Fruit fly (Drosophila melanogaster): ENCODE results near the gene tap.
A peak's percentile ranks its signal among the peaks of the same experiment; 100 is the strongest.

The tap gene

dm6 chr3L:17391132-17391531 is 31.6 kb downstream of the tap start:
- TF ChIP-seq foxo (GFP tag; optimal IDR thresholded peaks at IDR 0.05) (no peak), dmrt93B (GFP tag; optimal IDR thresholded peaks at IDR 0.05) (no peak), tai (GFP tag; optimal IDR thresholded peaks at IDR 0.05) (no peak), ey (GFP tag; optimal IDR thresholded peaks at IDR 0.05) (no peak), fru (GFP tag; optimal IDR thresholded peaks at IDR 0.05) (no peak)

- TF ChIP-seq Dif (GFP tag; optimal IDR thresholded peaks at IDR 0.05; ENCODE audit: partially characterized antibody), result no peak
- TF ChIP-seq Mio (GFP tag; optimal IDR thresholded peaks at IDR 0.05), result no peak
- no peak for TF ChIP-seq fru (GFP tag; optimal IDR thresholded peaks at IDR 0.05)
- TF ChIP-seq psq (GFP tag; optimal IDR thresholded peaks at IDR 0.05), result no peak
- no peak for TF ChIP-seq GATAd (GFP tag; optimal IDR thresholded peaks at IDR 0.05)
- no peak for TF ChIP-seq Sp1 (GFP tag; optimal IDR thresholded peaks at IDR 0.05)
- TF ChIP-seq pan (optimal IDR thresholded peaks at IDR 0.05), result no peak
- no peak for TF ChIP-seq Hr78 (GFP tag; optimal IDR thresholded peaks at IDR 0.05)
- TF ChIP-seq ey (GFP tag; optimal IDR thresholded peaks at IDR 0.05), result no peak
- no peak for TF ChIP-seq Dfd (GFP tag; optimal IDR thresholded peaks at IDR 0.05)
- TF ChIP-seq rgr (GFP tag; optimal IDR thresholded peaks at IDR 0.05), result no peak
- no peak for TF ChIP-seq CG32264 (GFP tag; optimal IDR thresholded peaks at IDR 0.05)
- TF ChIP-seq sage (GFP tag; optimal IDR thresholded peaks at IDR 0.05), result no peak
- TF ChIP-seq CG9705 (GFP tag; optimal IDR thresholded peaks at IDR 0.05), result no peak
- TF ChIP-seq dsf (GFP tag; optimal IDR thresholded peaks at IDR 0.05; ENCODE audit: borderline replicate concordance), result no peak
These were observed 32.9 kb downstream of the tap start for dm6 chr3L:17392412-17392811.

- TF ChIP-seq dmrt93B (GFP tag; optimal IDR thresholded peaks at IDR 0.05), result no peak
These were observed 33.6 kb downstream of the tap start for dm6 chr3L:17393098-17393497.

- TF ChIP-seq brk (GFP tag; optimal IDR thresholded peaks at IDR 0.05), result no peak
- no peak for TF ChIP-seq psq (GFP tag; optimal IDR thresholded peaks at IDR 0.05)
- no peak for TF ChIP-seq Sp1 (GFP tag; optimal IDR thresholded peaks at IDR 0.05)
- TF ChIP-seq HLH106 (tag; optimal IDR thresholded peaks at IDR 0.05), result no peak
- no peak for TF ChIP-seq pan (optimal IDR thresholded peaks at IDR 0.05)
- no peak for TF ChIP-seq ey (GFP tag; optimal IDR thresholded peaks at IDR 0.05)
- TF ChIP-seq Jra (GFP tag; optimal IDR thresholded peaks at IDR 0.05), result no peak
- peak; percentile 23 for TF ChIP-seq Dfd (GFP tag; optimal IDR thresholded peaks at IDR 0.05)
These were observed 35.0 kb downstream of the tap start for dm6 chr3L:17394435-17395017.

- TF ChIP-seq OdsH (GFP tag; optimal IDR thresholded peaks at IDR 0.05) (no peak), CG32264 (GFP tag; optimal IDR thresholded peaks at IDR 0.05) (no peak), Hnf4 (GFP tag; optimal IDR thresholded peaks at IDR 0.05) (no peak), CrebA (GFP tag; optimal IDR thresholded peaks at IDR 0.05; ENCODE audit: borderline replicate concordance) (no peak), dmrt93B (GFP tag; optimal IDR thresholded peaks at IDR 0.05) (no peak), rgr (GFP tag; optimal IDR thresholded peaks at IDR 0.05) (no peak), Rel (GFP tag; optimal IDR thresholded peaks at IDR 0.05) (no peak), Rel (tag; optimal IDR thresholded peaks at IDR 0.05) (peak; percentile 57)
These were observed 39.5 kb downstream of the tap start for dm6 chr3L:17399014-17399413.

- TF ChIP-seq CG9705 (GFP tag; optimal IDR thresholded peaks at IDR 0.05), result no peak
- no peak for TF ChIP-seq Sp1 (GFP tag; optimal IDR thresholded peaks at IDR 0.05)
- no peak for TF ChIP-seq sage (GFP tag; optimal IDR thresholded peaks at IDR 0.05)
- TF ChIP-seq Mio (GFP tag; optimal IDR thresholded peaks at IDR 0.05), result no peak
- TF ChIP-seq jim (GFP tag; optimal IDR thresholded peaks at IDR 0.05), result no peak
- no peak for TF ChIP-seq CG32264 (GFP tag; optimal IDR thresholded peaks at IDR 0.05)
- TF ChIP-seq lola (GFP tag; optimal IDR thresholded peaks at IDR 0.05), result no peak
- TF ChIP-seq Jra (GFP tag; optimal IDR thresholded peaks at IDR 0.05), result no peak
- TF ChIP-seq rgr (GFP tag; optimal IDR thresholded peaks at IDR 0.05), result no peak
- no peak for TF ChIP-seq OdsH (GFP tag; optimal IDR thresholded peaks at IDR 0.05)
These were observed 41.4 kb downstream of the tap start for dm6 chr3L:17400911-17401310.

- no peak for TF ChIP-seq dl (GFP tag; optimal IDR thresholded peaks at IDR 0.05; ENCODE audit: insufficient read depth in 1 of 2, partially characterized antibody in 2 of 2)
- no peak for TF ChIP-seq Dfd (GFP tag; optimal IDR thresholded peaks at IDR 0.05)
- no peak for TF ChIP-seq Rel (GFP tag; optimal IDR thresholded peaks at IDR 0.05)
- TF ChIP-seq Rel (tag; optimal IDR thresholded peaks at IDR 0.05), result no peak
- TF ChIP-seq ey (GFP tag; optimal IDR thresholded peaks at IDR 0.05), result no peak
- no peak for TF ChIP-seq foxo (GFP tag; optimal IDR thresholded peaks at IDR 0.05)
- TF ChIP-seq CG9705 (GFP tag; optimal IDR thresholded peaks at IDR 0.05), result no peak
- TF ChIP-seq dsf (GFP tag; optimal IDR thresholded peaks at IDR 0.05; ENCODE audit: borderline replicate concordance), result no peak
- TF ChIP-seq Hnf4 (GFP tag; optimal IDR thresholded peaks at IDR 0.05), result no peak
- TF ChIP-seq Abd-B (GFP tag; optimal IDR thresholded peaks at IDR 0.05), result no peak
- TF ChIP-seq tai (GFP tag; optimal IDR thresholded peaks at IDR 0.05), result no peak
- no peak for TF ChIP-seq Myc (optimal IDR thresholded peaks at IDR 0.05)
These were observed 41.9 kb downstream of the tap start for dm6 chr3L:17401411-17401810.
